Worm (Caenorhabditis elegans): ENCODE results near the gene adk-1.

DNA sequence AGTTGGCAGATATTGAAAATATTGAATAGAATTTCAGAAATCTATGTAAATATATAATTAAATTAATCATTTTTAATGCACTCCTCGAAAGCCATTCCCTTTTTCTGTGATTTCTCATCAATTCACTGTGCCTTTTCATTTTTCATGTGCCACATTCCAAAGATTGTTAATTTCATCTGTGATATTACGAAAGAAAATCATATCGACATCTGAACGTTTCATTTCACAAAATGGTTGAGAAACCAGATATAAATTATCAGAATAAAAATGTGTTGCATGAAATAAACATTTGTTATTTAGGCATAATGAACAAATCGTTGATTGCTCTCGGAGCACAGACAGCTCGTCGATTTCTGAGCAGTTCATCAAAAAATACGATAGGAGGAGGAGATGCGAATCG is 26.6 kb downstream of the adk-1 start, which contains the start of gene nuaf-3:
- TF ChIP-seq F57A8.1 (GFP tag; optimal IDR thresholded peaks at IDR 0.05) (no peak), aptf-2 (GFP tag; conservative IDR thresholded peaks at IDR 0.05) (no peak), lsy-27 (tag; optimal IDR thresholded peaks at IDR 0.05; ENCODE audit: borderline replicate concordance, insufficient read depth) (no peak), chd-7 (tag; optimal IDR thresholded peaks at IDR 0.05) (no peak)

Data from whole organism, young adult.